Worm (Caenorhabditis elegans): Measurements from ENCODE around the gene cdkl-1.

Gene cdkl-1

DNA sequence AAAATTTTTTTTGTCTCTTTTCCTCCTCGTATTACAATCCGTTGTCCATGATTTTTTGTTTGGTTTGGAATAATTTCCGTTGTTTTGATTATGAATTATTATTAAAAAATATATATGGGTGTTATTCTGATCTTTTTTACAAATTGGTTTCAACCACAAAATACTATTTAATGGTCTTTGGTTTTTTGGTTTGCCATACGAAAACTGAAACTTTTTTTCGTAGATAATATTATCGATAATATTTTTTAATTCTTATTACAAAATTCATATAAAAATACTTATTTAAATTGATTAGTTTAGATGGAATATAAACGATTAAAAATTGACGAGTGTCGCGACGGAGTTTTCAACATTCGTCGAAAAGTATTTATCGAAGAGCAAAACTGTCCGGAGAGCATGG lies 28.5 kb downstream of the cdkl-1 start, which contains the start of gene jmjd-5:
TSS of gene jmjd-5 (plus strand) at position 301 of the 400 bp plus-strand sequence.
- TF ChIP-seq nhr-10 (tag; optimal IDR thresholded peaks at IDR 0.05) (no peak), ceh-32 (tag; optimal IDR thresholded peaks at IDR 0.05; ENCODE audit: poor library complexity) (no peak), lin-38 (GFP tag; IDR thresholded peaks at IDR 0.05) (no peak), Y105C5A.15 (GFP tag; IDR thresholded peaks at IDR 0.05) (no peak), ceh-62 (tag; optimal IDR thresholded peaks at IDR 0.05) (no peak), R02D3.7 (tag; optimal IDR thresholded peaks at IDR 0.05) (no peak), lin-13 (GFP tag; optimal IDR thresholded peaks at IDR 0.05) (no peak), mep-1 (tag; optimal IDR thresholded peaks at IDR 0.05) (no peak), madf-9 (GFP tag; conservative IDR thresholded peaks at IDR 0.05) (no peak), ctbp-1 (GFP tag; IDR thresholded peaks at IDR 0.05) (no peak), Y5F2A.4 (GFP tag; optimal IDR thresholded peaks at IDR 0.05) (no peak), zip-2 (tag; optimal IDR thresholded peaks at IDR 0.05) (no peak), Y75B8A.6 (GFP tag; IDR thresholded peaks at IDR 0.05) (no peak), ceh-82 (tag; optimal IDR thresholded peaks at IDR 0.05) (no peak), daf-12 (tag; optimal IDR thresholded peaks at IDR 0.05) (no peak)

DNA sequence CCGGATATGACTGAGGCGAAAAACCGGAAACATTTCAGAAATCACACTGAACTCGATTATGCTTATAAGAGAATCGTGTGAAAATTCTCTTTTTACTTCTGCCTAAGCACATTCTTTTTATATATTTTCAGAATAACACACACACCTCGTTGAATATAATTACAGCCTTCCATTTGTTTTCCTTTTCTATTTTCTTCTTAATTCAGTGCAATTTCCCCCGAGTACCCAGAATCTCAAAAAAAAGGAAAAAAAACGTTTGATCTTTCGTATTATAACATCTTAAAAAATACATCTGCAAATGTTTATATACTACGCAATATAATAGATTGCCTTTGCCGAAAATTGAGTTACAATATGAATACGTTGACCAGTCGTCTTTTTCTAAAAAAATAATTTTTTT lies 33.1 kb downstream of the cdkl-1 start:
- TF ChIP-seq egl-27 (tag; optimal IDR thresholded peaks at IDR 0.05) (no peak), aha-1 (tag) (peak; percentile 70)

- TF ChIP-seq ctbp-1 (GFP tag; IDR thresholded peaks at IDR 0.05) (no peak), ZK337.2 (GFP tag; IDR thresholded peaks at IDR 0.05) (no peak), lin-13 (GFP tag; optimal IDR thresholded peaks at IDR 0.05) (no peak), hlh-11 (tag; optimal IDR thresholded peaks at IDR 0.05) (no peak), nhr-111 (GFP tag; optimal IDR thresholded peaks at IDR 0.05) (no peak), zip-2 (tag; optimal IDR thresholded peaks at IDR 0.05) (no peak), egl-43 (GFP tag; IDR thresholded peaks at IDR 0.05) (no peak), saeg-2 (GFP tag; IDR thresholded peaks at IDR 0.05) (no peak), zfp-3 (GFP tag; conservative IDR thresholded peaks at IDR 0.05) (no peak), ces-1 (GFP tag; optimal IDR thresholded peaks at IDR 0.05) (no peak)
Observed at ce11 chrV:11133516-11133915, 34.8 kb downstream of the cdkl-1 start.

- TF ChIP-seq R02D3.7 (tag; optimal IDR thresholded peaks at IDR 0.05): no peak
Observed at ce11 chrV:11134296-11134695, 35.6 kb downstream of the cdkl-1 start, which contains the start of gene glb-3. Gene glb-3 (plus strand): TSS chrV:11134596.

DNA sequence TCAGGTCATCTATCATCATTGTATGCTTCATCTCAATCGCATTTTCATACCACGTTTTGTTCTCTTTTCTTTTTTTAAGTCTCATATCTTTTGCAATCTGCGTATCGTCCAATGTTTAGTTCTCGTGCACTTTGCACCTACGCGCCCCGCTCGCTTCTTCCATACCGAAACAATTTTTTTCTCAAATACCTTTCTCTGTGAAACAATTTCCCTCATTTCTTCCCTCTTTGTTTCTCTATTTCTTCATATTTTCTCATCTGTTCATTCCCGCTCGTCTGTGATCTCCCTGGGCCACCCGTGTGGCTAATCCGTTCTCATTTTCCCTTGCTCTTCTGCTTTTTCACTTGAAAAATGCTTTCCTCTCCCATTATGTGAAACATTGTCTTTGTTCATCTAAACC lies 41.6 kb downstream of the cdkl-1 start:
- TF ChIP-seq tag-97 (GFP tag; IDR thresholded peaks at IDR 0.05) (no peak), aha-1 (tag) (peak; percentile 73), T20F7.1 (GFP tag; optimal IDR thresholded peaks at IDR 0.05) (no peak), mes-2 (tag; optimal IDR thresholded peaks at IDR 0.05; ENCODE audit: poor library complexity, severe bottlenecking) (no peak), zfp-2 (tag; optimal IDR thresholded peaks at IDR 0.05) (no peak), hif-1 (tag; optimal IDR thresholded peaks at IDR 0.05) (no peak), Y48G9A.11 (GFP tag; IDR thresholded peaks at IDR 0.05) (no peak), zfp-3 (GFP tag; conservative IDR thresholded peaks at IDR 0.05) (no peak), egl-27 (tag; optimal IDR thresholded peaks at IDR 0.05) (no peak), hlh-11 (tag; optimal IDR thresholded peaks at IDR 0.05) (peak; percentile 62), cey-2 (tag; optimal IDR thresholded peaks at IDR 0.05; ENCODE audit: borderline replicate concordance, insufficient read depth) (no peak), hlh-30 (tag; optimal IDR thresholded peaks at IDR 0.05; ENCODE audit: insufficient read depth) (peak; percentile 21), php-3 (GFP tag; IDR thresholded peaks at IDR 0.05) (no peak), mxl-3 (GFP tag; optimal IDR thresholded peaks at IDR 0.05) (peak; percentile 47), nhr-11 (tag; optimal IDR thresholded peaks at IDR 0.05) (peak; percentile 20), dmd-8 (GFP tag; IDR thresholded peaks at IDR 0.05) (no peak), attf-4 (tag; optimal IDR thresholded peaks at IDR 0.05) (no peak), Y105C5A.15 (GFP tag; IDR thresholded peaks at IDR 0.05) (no peak), ceh-44 (GFP tag; IDR thresholded peaks at IDR 0.05) (no peak), mep-1 (tag; optimal IDR thresholded peaks at IDR 0.05) (peak; percentile 23), dpl-1 (GFP tag; optimal IDR thresholded peaks at IDR 0.05) (no peak), dve-1 (tag; optimal IDR thresholded peaks at IDR 0.05; ENCODE audit: insufficient read depth) (peak; percentile 12), skn-1 (tag; optimal IDR thresholded peaks at IDR 0.05) (no peak), madf-5 (GFP tag; IDR thresholded peaks at IDR 0.05) (no peak), ceh-62 (tag; optimal IDR thresholded peaks at IDR 0.05) (no peak), ceh-82 (tag; optimal IDR thresholded peaks at IDR 0.05) (no peak), nhr-28 (tag; optimal IDR thresholded peaks at IDR 0.05) (peak; percentile 26)
